Worm (Caenorhabditis elegans) whole organism, late embryonic: ENCODE measurements around the gene gmap-1.

Experiments
- C38D4.7 ChIP-seq: fragments of 200-800 bp; sonication (Bioruptor generic); optimal IDR thresholded peaks from 2 replicates; lab custom pipeline; 2018; ENCODE audit warnings: mild to moderate bottlenecking, missing genetic modification characterization, moderate library complexity, missing compliant biosample characterization
- F13H6.1 ChIP-seq: sonication (generic microtip); optimal IDR thresholded peaks from 2 replicates; lab custom pipeline; 2016; ENCODE audit warnings: missing genetic modification characterization, missing compliant biosample characterization
- K02D7.2 ChIP-seq: sonication (generic microtip); optimal IDR thresholded peaks from 2 replicates; lab custom pipeline; 2017; ENCODE audit warnings: mild to moderate bottlenecking, missing genetic modification characterization, missing compliant biosample characterization
- T23F11.4 ChIP-seq: fragments of 200-800 bp; sonication (Bioruptor generic); optimal IDR thresholded peaks from 2 replicates; lab custom pipeline; 2018; ENCODE audit warnings: mild to moderate bottlenecking, missing genetic modification characterization, missing compliant biosample characterization
- ama-1 ChIP-seq: fragments of 150-350 bp; optimal IDR thresholded peaks from 2 replicates; lab custom pipeline; 2014
- ceh-14 ChIP-seq: sonication (generic microtip); optimal IDR thresholded peaks from 2 replicates; lab custom pipeline; 2016; ENCODE audit warnings: missing genotype, missing genetic modification characterization, missing compliant biosample characterization
- ceh-18 ChIP-seq: sonication (generic microtip); optimal IDR thresholded peaks from 2 replicates; lab custom pipeline; 2016; ENCODE audit warnings: missing genetic modification characterization, missing compliant biosample characterization
- ceh-22 ChIP-seq: sonication (generic microtip); optimal IDR thresholded peaks from 2 replicates; lab custom pipeline; 2017; ENCODE audit warnings: missing biosample characterization, missing genetic modification characterization
- ceh-30 ChIP-seq: fragments of 150-350 bp; optimal IDR thresholded peaks from 2 replicates; lab custom pipeline; 2014; ENCODE audit warnings: missing biosample characterization, missing genetic modification characterization
- ceh-31 ChIP-seq: sonication (generic microtip); optimal IDR thresholded peaks from 2 replicates; lab custom pipeline; 2016; ENCODE audit warnings: missing genetic modification characterization, missing compliant biosample characterization
- ceh-34 ChIP-seq: sonication (generic microtip); optimal IDR thresholded peaks from 2 replicates; lab custom pipeline; 2016; ENCODE audit warnings: mild to moderate bottlenecking, missing genetic modification characterization, missing compliant biosample characterization
- ceh-48 ChIP-seq: sonication (generic microtip); optimal IDR thresholded peaks from 2 replicates; lab custom pipeline; 2016; ENCODE audit warnings: missing genetic modification characterization, inconsistent platforms, missing compliant biosample characterization
- ceh-6 ChIP-seq: fragments of 200-800 bp; sonication (Bioruptor generic); optimal IDR thresholded peaks from 2 replicates; lab custom pipeline; 2018; ENCODE audit warnings: mild to moderate bottlenecking, missing genetic modification characterization, missing compliant biosample characterization
- ceh-9 ChIP-seq: sonication (generic microtip); optimal IDR thresholded peaks from 2 replicates; lab custom pipeline; 2016; ENCODE audit warnings: mild to moderate bottlenecking, missing genetic modification characterization, inconsistent platforms, missing compliant biosample characterization
- dmd-4 ChIP-seq: sonication (generic microtip); optimal IDR thresholded peaks from 2 replicates; lab custom pipeline; 2016; ENCODE audit warnings: borderline replicate concordance, missing genetic modification characterization, missing compliant biosample characterization
- ets-4 ChIP-seq: sonication (generic microtip); optimal IDR thresholded peaks from 2 replicates; lab custom pipeline; 2016; ENCODE audit warnings: missing genetic modification characterization, missing compliant biosample characterization
- fax-1 ChIP-seq: sonication (generic microtip); optimal IDR thresholded peaks from 2 replicates; lab custom pipeline; 2016; ENCODE audit warnings: missing genotype, missing genetic modification characterization, missing compliant biosample characterization
- hlh-13 ChIP-seq: fragments of 200-800 bp; sonication (Bioruptor generic); optimal IDR thresholded peaks from 2 replicates; lab custom pipeline; 2018; ENCODE audit warnings: mild to moderate bottlenecking, missing genetic modification characterization, missing compliant biosample characterization
- hlh-15 ChIP-seq: sonication (generic microtip); optimal IDR thresholded peaks from 2 replicates; lab custom pipeline; 2016; ENCODE audit warnings: missing genetic modification characterization, missing compliant biosample characterization
- hlh-6 ChIP-seq: sonication (generic microtip); optimal IDR thresholded peaks from 2 replicates; lab custom pipeline; 2016; ENCODE audit warnings: missing genotype, missing genetic modification characterization, missing compliant biosample characterization
- hlh-8 ChIP-seq: sonication (generic microtip); optimal IDR thresholded peaks from 2 replicates; lab custom pipeline; 2016; ENCODE audit warnings: missing genotype, missing genetic modification characterization, missing compliant biosample characterization
- lim-6 ChIP-seq: sonication (generic microtip); optimal IDR thresholded peaks from 2 replicates; lab custom pipeline; 2016; ENCODE audit warnings: missing genetic modification characterization, missing compliant biosample characterization
- madf-2 ChIP-seq: sonication (generic microtip); optimal IDR thresholded peaks from 2 replicates; lab custom pipeline; 2017; ENCODE audit warnings: missing genetic modification characterization, missing compliant biosample characterization
- npax-4 ChIP-seq: sonication (generic microtip); optimal IDR thresholded peaks from 2 replicates; lab custom pipeline; 2016; ENCODE audit warnings: missing genetic modification characterization, missing compliant biosample characterization
- odd-2 ChIP-seq: sonication (generic microtip); optimal IDR thresholded peaks from 2 replicates; lab custom pipeline; 2017; ENCODE audit warnings: antibody characterized with exemption, mild to moderate bottlenecking, missing genetic modification characterization, missing compliant biosample characterization
- pat-9 ChIP-seq: fragments of 200-800 bp; sonication (Bioruptor generic); optimal IDR thresholded peaks from 2 replicates; lab custom pipeline; 2018; ENCODE audit warnings: mild to moderate bottlenecking, missing genetic modification characterization, moderate library complexity, missing compliant biosample characterization
- pha-2 ChIP-seq: sonication (generic microtip); optimal IDR thresholded peaks from 2 replicates; lab custom pipeline; 2017; ENCODE audit warnings: mild to moderate bottlenecking, missing genetic modification characterization, missing compliant biosample characterization
- pha-4 ChIP-seq: fragments of 150-350 bp; optimal IDR thresholded peaks from 2 replicates; lab custom pipeline; 2018; ENCODE audit warnings: missing biosample characterization, missing genetic modification reagents, missing genetic modification characterization
- pqm-1 ChIP-seq: sonication (generic microtip); optimal IDR thresholded peaks from 2 replicates; lab custom pipeline; 2016; ENCODE audit warnings: missing genetic modification characterization, missing compliant biosample characterization
- pros-1 ChIP-seq: fragments of 150-350 bp; optimal IDR thresholded peaks from 2 replicates; lab custom pipeline; 2014; ENCODE audit warnings: missing biosample characterization, missing genetic modification reagents, missing genetic modification characterization
- ref-2 ChIP-seq: sonication (generic microtip); optimal IDR thresholded peaks from 2 replicates; lab custom pipeline; 2016; ENCODE audit warnings: missing genetic modification characterization, missing compliant biosample characterization
- sdc-2 ChIP-seq: sonication (generic microtip); optimal IDR thresholded peaks from 2 replicates; lab custom pipeline; 2016; ENCODE audit warnings: missing genotype, missing genetic modification characterization, missing compliant biosample characterization
- sox-2 ChIP-seq: fragments of 200-800 bp; sonication (Bioruptor generic); IDR thresholded peaks from 2 replicates; pipeline ENCODE4 v1.3.6; 2022; ENCODE audit warnings: missing genetic modification reagents, missing genetic modification characterization, missing compliant biosample characterization
- syd-9 ChIP-seq: sonication (generic microtip); optimal IDR thresholded peaks from 2 replicates; lab custom pipeline; 2016; ENCODE audit warnings: mild to moderate bottlenecking, missing genetic modification characterization, moderate library complexity, missing compliant biosample characterization
- tbx-2 ChIP-seq: sonication (generic microtip); optimal IDR thresholded peaks from 2 replicates; lab custom pipeline; 2016; ENCODE audit warnings: missing genetic modification characterization, missing compliant biosample characterization
- tbx-7 ChIP-seq: sonication (generic microtip); optimal IDR thresholded peaks from 2 replicates; lab custom pipeline; 2016; ENCODE audit warnings: missing genotype, missing genetic modification characterization, missing compliant biosample characterization
- unc-42 ChIP-seq: sonication (generic microtip); optimal IDR thresholded peaks from 2 replicates; lab custom pipeline; 2016; ENCODE audit warnings: missing genotype, missing genetic modification characterization, missing compliant biosample characterization
- unc-55 ChIP-seq: sonication (generic microtip); optimal IDR thresholded peaks from 2 replicates; lab custom pipeline; 2017; ENCODE audit warnings: missing biosample characterization, missing genetic modification reagents, missing genetic modification characterization
- unc-86 ChIP-seq: sonication (generic microtip); optimal IDR thresholded peaks from 2 replicates; lab custom pipeline; 2016; ENCODE audit warnings: missing genetic modification characterization, missing compliant biosample characterization
- zip-5 ChIP-seq: sonication (generic microtip); optimal IDR thresholded peaks from 2 replicates; lab custom pipeline; 2016; ENCODE audit warnings: missing genetic modification characterization, missing compliant biosample characterization

gmap-1 gene

ce11 chrX:12889837-12890449 is 44.8 kb downstream of the gmap-1 start (continued):
- TF ChIP-seq unc-86 (tag; lab: Kevin White, UChicago) (peak; percentile 82), pat-9 (peak; percentile 73), syd-9 (peak; percentile 84), pha-2 (tag; lab: Kevin White, UChicago) (peak; percentile 78), sdc-2 (peak; percentile 85), C38D4.7 (peak; percentile 78), ceh-9 (tag; lab: Kevin White, UChicago) (no peak), hlh-8 (tag; lab: Kevin White, UChicago) (no peak), zip-5 (tag; lab: Kevin White, UChicago) (peak; percentile 57), ref-2 (tag; lab: Kevin White, UChicago) (peak; percentile 81), T23F11.4 (GFP tag; lab: Kevin White, UChicago) (peak; percentile 52), lim-6 (tag; lab: Kevin White, UChicago) (no peak), odd-2 (no peak), F13H6.1 (tag; lab: Kevin White, UChicago) (peak; percentile 61), ceh-6 (GFP tag; lab: Kevin White, UChicago) (peak; percentile 50), sox-2 (GFP tag; lab: Robert Waterston, UW) (peak; percentile 85), unc-42 (no peak), ceh-18 (peak; percentile 38), ceh-30 (tag; lab: Kevin White, UChicago) (no peak), hlh-13 (GFP tag; lab: Kevin White, UChicago) (peak; percentile 63), ceh-48 (tag; lab: Kevin White, UChicago) (peak; percentile 50), hlh-15 (peak; percentile 14), ceh-31 (peak; percentile 53), dmd-4 (tag; lab: Kevin White, UChicago) (peak; percentile 55), tbx-7 (peak; percentile 48), pha-4 (tag; lab: Kevin White, UChicago) (no peak), pros-1 (no peak), ama-1 (lab: Kevin White, UChicago) (no peak), ceh-22 (tag; lab: Kevin White, UChicago) (no peak), ets-4 (tag; lab: Kevin White, UChicago) (peak; percentile 67), madf-2 (tag; lab: Kevin White, UChicago) (peak; percentile 64), npax-4 (tag; lab: Kevin White, UChicago) (peak; percentile 73), tbx-2 (peak; percentile 69), fax-1 (tag; lab: Kevin White, UChicago) (peak; percentile 52), unc-55 (no peak), pqm-1 (tag; lab: Kevin White, UChicago) (no peak)
- TF ChIP-seq, all 69 proteins: peak for 49

ce11 chrX:12884873-12885272 is 49.9 kb downstream of the gmap-1 start, which contains the start of gene gpc-1:
Gene gpc-1, minus strand, starts transcription at chrX:12884989.
- TF ChIP-seq ceh-31 = no peak
- TF ChIP-seq pqm-1 (tag; lab: Kevin White, UChicago) = no peak
- no peak for TF ChIP-seq pha-4 (tag; lab: Kevin White, UChicago)
- no peak for TF ChIP-seq ceh-6 (GFP tag; lab: Kevin White, UChicago)
- TF ChIP-seq ceh-14 (tag; lab: Kevin White, UChicago) = no peak
- no peak for TF ChIP-seq ceh-30 (tag; lab: Kevin White, UChicago)
- TF ChIP-seq hlh-6 = no peak
- TF ChIP-seq sox-2 (GFP tag; lab: Robert Waterston, UW) = no peak
- no peak for TF ChIP-seq K02D7.2
- no peak for TF ChIP-seq ceh-34 (tag; lab: Kevin White, UChicago)
- TF ChIP-seq odd-2 = no peak
- no peak for TF ChIP-seq unc-86 (tag; lab: Kevin White, UChicago)
- no peak for TF ChIP-seq ama-1 (lab: Kevin White, UChicago)
- no peak for TF ChIP-seq unc-55
